Worm (Caenorhabditis elegans) whole organism, L1 larva: ENCODE data around the gene C06E4.2.

Source experiments
- aly-2 ChIP-seq: fragments of 150-350 bp; optimal IDR thresholded peaks from 2 replicates; lab custom pipeline; 2014; ENCODE audit warnings: missing biosample characterization, missing genetic modification characterization
- unc-86 ChIP-seq: sonication (generic microtip); optimal IDR thresholded peaks from 2 replicates; lab custom pipeline; 2016; ENCODE audit warnings: missing genetic modification characterization, missing compliant biosample characterization

DNA sequence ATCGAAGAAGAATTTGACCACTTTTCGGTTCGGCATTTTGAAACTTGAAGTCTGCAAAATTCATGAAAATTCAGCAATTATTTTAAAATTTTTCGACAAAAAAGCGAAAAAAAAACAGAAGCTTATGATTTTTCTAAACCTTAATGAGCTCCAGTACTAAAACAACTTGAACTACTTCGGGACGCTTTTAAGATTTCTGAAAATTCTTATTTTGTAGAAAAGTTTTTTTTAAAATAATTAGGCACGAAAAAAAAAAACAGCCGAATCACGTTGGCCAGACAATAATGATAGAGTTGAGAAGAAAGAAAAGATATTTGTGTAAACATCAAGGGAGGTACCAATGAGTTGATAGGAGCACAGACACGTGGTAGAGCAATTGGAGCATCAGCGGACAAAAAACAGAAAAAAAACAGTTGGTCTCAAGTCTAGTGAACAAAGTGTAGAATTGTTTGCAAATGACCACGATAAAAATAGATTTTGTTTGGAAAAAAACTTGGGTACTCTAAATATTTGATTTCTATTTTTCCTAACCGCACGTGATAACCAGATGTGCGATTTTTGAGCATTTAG is 34.5 kb upstream of the C06E4.2 start, which contains the start of gene gstk-2:
- TF ChIP-seq aly-2 (tag; lab: Kevin White, UChicago) (no peak), unc-86 (tag; lab: Kevin White, UChicago) (no peak)
